Worm (Caenorhabditis elegans) whole organism, L2 larva: Measurements from ENCODE around the gene srt-34.

Experiments used
- R02D3.7 ChIP-seq: fragments of 150-350 bp; optimal IDR thresholded peaks from 2 replicates; lab custom pipeline; 2014; ENCODE audit warnings: missing biosample characterization, missing genetic modification characterization
- Y55F3AM.14 ChIP-seq: fragments of 200-800 bp; sonication (Bioruptor generic); optimal IDR thresholded peaks from 2 replicates; lab custom pipeline; 2018; ENCODE audit warnings: mild to moderate bottlenecking, missing genetic modification characterization, missing compliant biosample characterization
- ZK546.5 ChIP-seq: sonication (generic microtip); optimal IDR thresholded peaks from 2 replicates; lab custom pipeline; 2017; ENCODE audit warnings: missing biosample characterization, missing genetic modification characterization
- alr-1 ChIP-seq: fragments of 150-350 bp; optimal IDR thresholded peaks from 2 replicates; lab custom pipeline; 2014; ENCODE audit warnings: missing biosample characterization, missing genetic modification characterization
- aly-2 ChIP-seq: fragments of 150-350 bp; optimal IDR thresholded peaks from 2 replicates; lab custom pipeline; 2014; ENCODE audit warnings: missing biosample characterization, missing genetic modification characterization
- ama-1 ChIP-seq: fragments of 150-350 bp; optimal IDR thresholded peaks from 2 replicates; lab custom pipeline; 2018; ENCODE audit warnings: inconsistent platforms
- blmp-1 ChIP-seq: sonication (generic microtip); optimal IDR thresholded peaks from 2 replicates; lab custom pipeline; 2017; ENCODE audit warnings: missing genetic modification characterization, mild to moderate bottlenecking, missing compliant biosample characterization, antibody characterized with exemption, moderate library complexity; ENCODE audit not compliant: insufficient read depth
- ceh-82 ChIP-seq: fragments of 150-350 bp; optimal IDR thresholded peaks from 2 replicates; lab custom pipeline; 2014; ENCODE audit warnings: missing biosample characterization, missing genetic modification characterization
- elt-1 ChIP-seq: fragments of 150-350 bp; optimal IDR thresholded peaks from 2 replicates; lab custom pipeline; 2014; ENCODE audit warnings: missing biosample characterization, missing genetic modification characterization
- elt-3 ChIP-seq: sonication (generic microtip); optimal IDR thresholded peaks from 2 replicates; lab custom pipeline; 2017; ENCODE audit warnings: missing biosample characterization, missing genetic modification characterization
- fos-1 ChIP-seq: fragments of 150-350 bp; optimal IDR thresholded peaks from 2 replicates; lab custom pipeline; 2014; ENCODE audit warnings: missing biosample characterization, missing genetic modification characterization
- lin-11 ChIP-seq: fragments of 150-350 bp; sonication (generic microtip); optimal IDR thresholded peaks from 2 replicates; lab custom pipeline; 2014; ENCODE audit warnings: missing biosample characterization, missing genetic modification characterization, inconsistent platforms, mixed read lengths
- lin-13 ChIP-seq: fragments of 150-350 bp; optimal IDR thresholded peaks from 2 replicates; lab custom pipeline; 2014; ENCODE audit warnings: missing biosample characterization, missing genetic modification reagents, missing genetic modification characterization
- lsy-2 ChIP-seq, 2 experiments: fragments of 150-350 bp in 1 of 2; sonication (generic microtip) in 1 of 2; optimal IDR thresholded peaks; 2 replicates each; lab custom pipeline; 2014 to 2017; ENCODE audit warnings: missing biosample characterization in 2 of 2, missing genetic modification characterization in 2 of 2
- mab-5 ChIP-seq: fragments of 150-350 bp; optimal IDR thresholded peaks from 2 replicates; lab custom pipeline; 2014; ENCODE audit warnings: missing biosample characterization, missing genetic modification characterization
- mbf-1 ChIP-seq: sonication (generic microtip); optimal IDR thresholded peaks from 2 replicates; lab custom pipeline; 2017; ENCODE audit warnings: missing biosample characterization, missing genetic modification characterization
- mdl-1 ChIP-seq, 2 experiments: fragments of 150-350 bp in 1 of 2; sonication (generic microtip) in 1 of 2; optimal IDR thresholded peaks; 2 replicates each; lab custom pipeline; 2017; ENCODE audit warnings: missing biosample characterization in 2 of 2, missing genetic modification characterization in 2 of 2
- nhr-10 ChIP-seq: sonication (generic microtip); optimal IDR thresholded peaks from 2 replicates; lab custom pipeline; 2017; ENCODE audit warnings: missing biosample characterization, missing genetic modification characterization
- nhr-11 ChIP-seq: fragments of 150-350 bp; optimal IDR thresholded peaks from 2 replicates; lab custom pipeline; 2014; ENCODE audit warnings: missing biosample characterization, missing genetic modification characterization
- nhr-12 ChIP-seq: fragments of 150-350 bp; optimal IDR thresholded peaks from 2 replicates; lab custom pipeline; 2014; ENCODE audit warnings: missing biosample characterization, missing genetic modification characterization
- nhr-129 ChIP-seq: fragments of 150-350 bp; optimal IDR thresholded peaks from 2 replicates; lab custom pipeline; 2014; ENCODE audit warnings: missing biosample characterization, missing genetic modification characterization
- nhr-21 ChIP-seq: fragments of 150-350 bp; optimal IDR thresholded peaks from 2 replicates; lab custom pipeline; 2014; ENCODE audit warnings: missing biosample characterization, missing genetic modification characterization
- nhr-23 ChIP-seq: fragments of 150-350 bp; optimal IDR thresholded peaks from 2 replicates; lab custom pipeline; 2014; ENCODE audit warnings: missing biosample characterization, missing genetic modification reagents, missing genetic modification characterization
- nhr-237 ChIP-seq: fragments of 150-350 bp; optimal IDR thresholded peaks from 2 replicates; lab custom pipeline; 2014; ENCODE audit warnings: missing biosample characterization, missing genetic modification characterization
- nhr-25 ChIP-seq: fragments of 150-350 bp; sonication (generic microtip); optimal IDR thresholded peaks from 3 replicates; lab custom pipeline; 2014; ENCODE audit warnings: missing biosample characterization, missing genetic modification characterization
- nhr-6 ChIP-seq: fragments of 150-350 bp; optimal IDR thresholded peaks from 2 replicates; lab custom pipeline; 2014; ENCODE audit warnings: missing biosample characterization, missing genetic modification characterization
- nhr-77 ChIP-seq: fragments of 150-350 bp; optimal IDR thresholded peaks from 2 replicates; lab custom pipeline; 2014; ENCODE audit warnings: missing biosample characterization, missing genetic modification characterization
- peb-1 ChIP-seq: fragments of 150-350 bp; optimal IDR thresholded peaks from 2 replicates; lab custom pipeline; 2014; ENCODE audit warnings: missing biosample characterization, missing genetic modification characterization
- sem-4 ChIP-seq: fragments of 150-350 bp; optimal IDR thresholded peaks from 2 replicates; lab custom pipeline; 2014; ENCODE audit warnings: missing biosample characterization, missing genetic modification reagents, missing genetic modification characterization
- sma-9 ChIP-seq, 2 experiments: fragments of 150-350 bp in 1 of 2; sonication (generic microtip) in 1 of 2; optimal IDR thresholded peaks; 2 replicates each; lab custom pipeline; 2014 to 2016; ENCODE audit warnings: missing genetic modification characterization in 2 of 2, mild to moderate bottlenecking in 1 of 2, missing biosample characterization in 1 of 2, missing compliant biosample characterization in 1 of 2, missing genetic modification reagents in 1 of 2, moderate library complexity in 1 of 2
- snpc-4 ChIP-seq: fragments of 150-350 bp; optimal IDR thresholded peaks from 2 replicates; lab custom pipeline; 2014; ENCODE audit warnings: missing biosample characterization, missing genetic modification characterization
- unc-39 ChIP-seq: fragments of 150-350 bp; optimal IDR thresholded peaks from 2 replicates; lab custom pipeline; 2014; ENCODE audit warnings: missing biosample characterization, missing genetic modification characterization
- unc-55 ChIP-seq: fragments of 150-350 bp; sonication (generic microtip); optimal IDR thresholded peaks from 3 replicates; lab custom pipeline; 2014; ENCODE audit warnings: missing biosample characterization, missing genetic modification reagents, missing genetic modification characterization
- unc-62 ChIP-seq: fragments of 150-350 bp; optimal IDR thresholded peaks from 2 replicates; lab custom pipeline; 2014; ENCODE audit warnings: missing biosample characterization, missing genetic modification reagents, missing genetic modification characterization
- zag-1 ChIP-seq: fragments of 150-350 bp; optimal IDR thresholded peaks from 2 replicates; lab custom pipeline; 2014; ENCODE audit warnings: missing biosample characterization, missing genetic modification characterization
- ztf-1 ChIP-seq: fragments of 200-800 bp; sonication (Bioruptor generic); conservative IDR thresholded peaks from 2 replicates; pipeline ENCODE4 v1.3.6; 2022; ENCODE audit warnings: missing genetic modification characterization, missing compliant biosample characterization
- ztf-4 ChIP-seq: fragments of 150-350 bp; optimal IDR thresholded peaks from 2 replicates; lab custom pipeline; 2014; ENCODE audit warnings: missing biosample characterization, missing genetic modification characterization

Gene srt-34

DNA sequence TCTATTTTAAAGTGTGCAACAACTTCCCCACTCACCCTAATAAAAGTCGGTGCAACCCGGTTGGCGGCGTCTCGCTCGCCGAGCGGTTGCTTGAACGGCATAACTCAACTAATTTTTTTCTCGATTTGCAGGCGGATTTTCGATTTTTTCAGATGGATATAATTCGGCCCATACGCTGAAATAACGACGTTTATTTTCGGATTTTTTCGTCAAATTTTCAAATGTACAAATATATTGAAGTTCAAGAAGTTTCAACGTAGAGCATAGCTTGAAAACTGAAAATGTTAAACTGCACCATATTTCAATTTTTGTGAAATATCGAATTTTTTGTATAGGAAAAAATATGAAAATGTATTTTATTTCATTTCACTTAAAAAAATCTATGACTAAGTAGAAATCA is 10.3 kb downstream of the srt-34 start, which contains the start of gene ketn-1:
Gene ketn-1 (minus strand): TSS at position 101 of the 400 bp plus-strand sequence.
- TF ChIP-seq lin-13 (GFP tag; lab: Kevin White, UChicago) = no peak
- TF ChIP-seq fos-1 (tag; lab: Kevin White, UChicago) = no peak
- no peak for TF ChIP-seq nhr-23 (tag; lab: Kevin White, UChicago)
- TF ChIP-seq mab-5 (tag; lab: Kevin White, UChicago) = no peak
- TF ChIP-seq lsy-2 (tag; optimal IDR thresholded peaks at IDR 0.05; lab: Kevin White, UChicago) = no peak
- no peak for TF ChIP-seq nhr-10 (tag; lab: Kevin White, UChicago)
- TF ChIP-seq nhr-21 (tag; lab: Kevin White, UChicago) = no peak
- TF ChIP-seq elt-3 (tag; lab: Kevin White, UChicago) = no peak
- no peak for TF ChIP-seq mbf-1 (tag; lab: Kevin White, UChicago)
- TF ChIP-seq nhr-12 (tag; lab: Kevin White, UChicago) = no peak
- TF ChIP-seq sma-9 (GFP tag; optimal IDR thresholded peaks at IDR 0.05; lab: Kevin White, UChicago) = no peak
- no peak for TF ChIP-seq sma-9 (tag; optimal IDR thresholded peaks at IDR 0.05; lab: Kevin White, UChicago)
- TF ChIP-seq R02D3.7 (tag; lab: Kevin White, UChicago) = no peak
- no peak for TF ChIP-seq alr-1 (tag; lab: Kevin White, UChicago)
- no peak for TF ChIP-seq sem-4 (tag; lab: Kevin White, UChicago)
- no peak for TF ChIP-seq ztf-4 (tag; lab: Kevin White, UChicago)
- TF ChIP-seq peb-1 (tag; lab: Kevin White, UChicago) = no peak
- TF ChIP-seq zag-1 (tag; lab: Kevin White, UChicago) = no peak

DNA sequence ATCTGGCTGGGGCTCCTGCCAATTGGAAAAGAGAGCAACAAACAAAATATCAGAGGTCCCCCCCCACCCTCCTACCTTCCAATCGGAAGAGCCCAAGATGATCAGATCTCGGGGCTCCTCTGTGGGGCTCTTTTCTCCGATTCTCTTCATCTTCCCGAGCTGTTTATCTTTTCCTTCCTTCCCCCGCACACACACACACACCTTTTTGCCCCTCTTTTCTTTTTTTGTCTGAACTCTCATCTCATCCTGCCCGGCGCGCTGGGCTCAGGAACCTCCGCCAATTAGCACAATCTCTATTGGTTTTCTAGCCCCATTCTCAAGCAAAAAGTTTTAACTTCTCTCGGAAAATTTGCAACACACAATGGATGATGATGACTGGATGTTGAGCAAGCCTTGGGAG is 14.8 kb downstream of the srt-34 start:
- no peak for TF ChIP-seq zag-1 (tag; lab: Kevin White, UChicago)
- no peak for TF ChIP-seq snpc-4 (tag; lab: Kevin White, UChicago)
- no peak for TF ChIP-seq mbf-1 (tag; lab: Kevin White, UChicago)
- no peak for TF ChIP-seq ZK546.5
- no peak for TF ChIP-seq ceh-82
- no peak for TF ChIP-seq elt-1 (tag; lab: Kevin White, UChicago)
- TF ChIP-seq nhr-11 (tag; lab: Kevin White, UChicago) = no peak
- no peak for TF ChIP-seq mab-5 (tag; lab: Kevin White, UChicago)
- TF ChIP-seq ama-1 (lab: Kevin White, UChicago) = no peak
- TF ChIP-seq Y55F3AM.14 = no peak
- no peak for TF ChIP-seq lin-11 (tag; lab: Kevin White, UChicago)
- TF ChIP-seq sma-9 (GFP tag; optimal IDR thresholded peaks at IDR 0.05; lab: Kevin White, UChicago) = no peak
- TF ChIP-seq sma-9 (tag; optimal IDR thresholded peaks at IDR 0.05; lab: Kevin White, UChicago) = no peak
- no peak for TF ChIP-seq fos-1 (tag; lab: Kevin White, UChicago)
- no peak for TF ChIP-seq unc-55 (GFP tag; lab: Kevin White, UChicago)
- TF ChIP-seq nhr-237 (tag; lab: Kevin White, UChicago) = no peak

DNA sequence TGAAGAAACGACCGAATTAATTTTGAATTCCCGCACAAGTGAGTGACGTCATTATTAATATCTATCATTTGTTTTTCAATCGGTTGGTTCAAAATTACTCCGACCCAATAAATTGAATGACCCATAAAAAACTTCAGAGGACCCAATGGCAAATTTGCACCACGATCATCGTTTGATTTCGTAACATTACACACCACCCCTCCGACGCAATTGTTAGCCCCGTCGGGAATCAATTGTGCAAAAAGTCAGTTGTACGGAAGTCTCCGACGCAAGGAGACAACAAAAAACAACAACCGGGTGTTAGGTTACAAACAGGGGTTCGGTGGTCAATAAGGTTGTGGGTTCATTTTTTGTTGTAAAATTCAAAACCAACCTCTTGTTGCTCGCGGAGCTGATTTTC is 16.1 kb downstream of the srt-34 start:
- TF ChIP-seq blmp-1 (tag; lab: Kevin White, UChicago) (no peak), nhr-129 (peak; percentile 43)

DNA sequence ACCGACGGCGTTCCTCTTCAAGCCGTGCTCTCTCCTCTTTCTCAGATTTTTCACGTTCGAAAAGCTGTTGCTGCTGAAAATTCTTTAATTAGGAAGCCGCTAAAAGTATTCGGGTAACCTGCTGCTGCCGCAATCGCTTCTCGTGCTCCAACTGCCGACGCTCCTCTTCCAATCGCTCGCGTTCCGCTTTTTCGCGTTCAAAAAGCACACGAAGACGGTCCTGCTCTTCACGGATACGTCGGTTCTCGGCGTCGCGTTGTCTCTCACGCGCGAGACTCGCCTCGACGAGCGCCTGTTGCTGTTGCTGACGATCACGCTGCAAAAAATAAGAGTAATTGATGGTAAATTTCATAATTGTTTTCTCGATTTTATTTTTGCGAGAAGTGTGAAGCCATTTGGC is 17.3 kb downstream of the srt-34 start:
- no peak for TF ChIP-seq snpc-4 (tag; lab: Kevin White, UChicago)
- TF ChIP-seq ztf-1 (GFP tag; lab: Robert Waterston, UW) = no peak
- no peak for TF ChIP-seq nhr-129
- no peak for TF ChIP-seq mdl-1 (tag; optimal IDR thresholded peaks at IDR 0.05; lab: Kevin White, UChicago)
- no peak for TF ChIP-seq ztf-4 (tag; lab: Kevin White, UChicago)
- no peak for TF ChIP-seq unc-55 (GFP tag; lab: Kevin White, UChicago)
- no peak for TF ChIP-seq unc-39 (tag; lab: Kevin White, UChicago)
- no peak for TF ChIP-seq nhr-77 (tag; lab: Kevin White, UChicago)
- TF ChIP-seq, all 48 proteins: peak for 0

DNA sequence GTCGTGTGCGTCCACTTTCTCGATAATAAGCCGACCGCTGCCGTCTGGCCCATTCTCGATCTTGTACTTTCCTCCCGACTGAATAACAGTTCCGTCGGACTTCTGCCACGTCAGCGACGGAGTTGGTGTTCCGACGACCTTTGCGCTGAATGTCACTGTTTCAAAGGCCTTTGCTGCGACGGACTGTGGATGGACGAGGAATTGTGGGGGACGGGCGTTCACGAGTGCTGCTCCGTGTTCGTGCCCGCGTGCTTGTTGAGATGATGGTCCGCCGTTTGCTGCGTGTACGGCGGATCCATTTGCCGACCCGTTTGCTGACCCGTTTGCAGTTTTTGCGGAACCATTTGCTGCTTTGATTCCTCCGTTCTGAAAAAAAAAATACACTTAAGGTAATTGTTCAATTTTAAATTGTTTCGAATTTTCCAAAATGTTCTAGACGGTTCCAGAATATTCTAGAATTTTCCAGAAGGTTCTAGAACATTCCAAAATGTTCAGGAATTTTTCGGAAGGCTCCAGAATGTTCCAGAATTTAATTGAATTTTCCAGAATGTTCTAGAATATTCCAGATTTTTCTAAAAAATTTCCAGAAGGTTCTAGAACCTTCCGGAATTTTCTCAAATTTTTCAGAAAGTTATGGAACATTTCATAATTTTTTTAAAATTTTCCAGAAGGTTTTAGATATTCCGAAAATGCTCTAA is 18.7 kb downstream of the srt-34 start:
- no peak for TF ChIP-seq snpc-4 (tag; lab: Kevin White, UChicago)
- no peak for TF ChIP-seq sma-9 (GFP tag; optimal IDR thresholded peaks at IDR 0.05; lab: Kevin White, UChicago)
- no peak for TF ChIP-seq sma-9 (tag; optimal IDR thresholded peaks at IDR 0.05; lab: Kevin White, UChicago)
- no peak for TF ChIP-seq ZK546.5
- TF ChIP-seq nhr-25 (tag; lab: Kevin White, UChicago) = no peak
- TF ChIP-seq nhr-10 (tag; lab: Kevin White, UChicago) = no peak
- TF ChIP-seq nhr-6 = no peak
- TF ChIP-seq unc-39 (tag; lab: Kevin White, UChicago) = no peak
- TF ChIP-seq aly-2 = no peak
- TF ChIP-seq elt-3 (tag; lab: Kevin White, UChicago) = no peak
- no peak for TF ChIP-seq Y55F3AM.14
- no peak for TF ChIP-seq unc-62 (GFP tag; lab: Kevin White, UChicago)
- no peak for TF ChIP-seq mab-5 (tag; lab: Kevin White, UChicago)
- TF ChIP-seq nhr-21 (tag; lab: Kevin White, UChicago) = no peak
- no peak for TF ChIP-seq zag-1 (tag; lab: Kevin White, UChicago)
